Fruit fly (Drosophila melanogaster): ENCODE data around the gene Ugt301D1.
A peak's percentile ranks its signal among the peaks of the same experiment; 100 is the strongest.

Gene Ugt301D1

DNA sequence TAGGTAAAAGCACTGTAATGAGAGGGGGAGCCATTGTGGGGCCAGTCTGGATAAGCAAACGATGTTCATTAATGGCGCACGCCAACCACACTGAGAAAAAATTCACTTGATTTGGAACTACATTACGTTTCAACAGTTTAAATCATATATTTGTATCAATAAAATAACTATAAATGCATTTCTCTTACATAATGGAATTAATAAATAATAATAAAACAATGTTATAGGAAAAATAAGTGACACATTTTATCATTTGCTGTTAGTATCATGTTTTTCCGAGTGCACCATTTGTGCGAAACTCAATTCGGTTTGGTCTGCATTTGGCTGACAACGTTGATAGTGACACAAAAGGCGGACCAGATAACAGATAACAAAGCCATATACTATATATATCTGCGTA lies 39.4 kb downstream of the Ugt301D1 start (continued):
- no peak for TF ChIP-seq dsx (GFP tag; optimal IDR thresholded peaks at IDR 0.05; ENCODE audit: poor library complexity, severe bottlenecking)
- peak; percentile 4 for TF ChIP-seq CG10631 (GFP tag; optimal IDR thresholded peaks at IDR 0.05)
- peak; percentile 2 for TF ChIP-seq Sox14 (GFP tag; optimal IDR thresholded peaks at IDR 0.05)
- no peak for TF ChIP-seq svp (GFP tag)
- peak; percentile 79 for TF ChIP-seq CG32006 (GFP tag; optimal IDR thresholded peaks at IDR 0.05)
- no peak for TF ChIP-seq dac (GFP tag; optimal IDR thresholded peaks at IDR 0.05)
- no peak for TF ChIP-seq CG11762 (GFP tag; optimal IDR thresholded peaks at IDR 0.05; ENCODE audit: insufficient read depth)
- TF ChIP-seq Ets96B (tag; optimal IDR thresholded peaks at IDR 0.05), result no peak
- TF ChIP-seq CG3032 (tag; optimal IDR thresholded peaks at IDR 0.05), result no peak
- TF ChIP-seq topi (GFP tag; optimal IDR thresholded peaks at IDR 0.05), result no peak
- no peak for TF ChIP-seq CG11902 (GFP tag; optimal IDR thresholded peaks at IDR 0.05)
- TF ChIP-seq achi (GFP tag; optimal IDR thresholded peaks at IDR 0.05), result peak; percentile 22
- no peak for TF ChIP-seq CG7368 (GFP tag; optimal IDR thresholded peaks at IDR 0.05)
- TF ChIP-seq CG31627 (GFP tag; optimal IDR thresholded peaks at IDR 0.05), result no peak
- TF ChIP-seq Eip75B (GFP tag; optimal IDR thresholded peaks at IDR 0.05), result no peak

DNA sequence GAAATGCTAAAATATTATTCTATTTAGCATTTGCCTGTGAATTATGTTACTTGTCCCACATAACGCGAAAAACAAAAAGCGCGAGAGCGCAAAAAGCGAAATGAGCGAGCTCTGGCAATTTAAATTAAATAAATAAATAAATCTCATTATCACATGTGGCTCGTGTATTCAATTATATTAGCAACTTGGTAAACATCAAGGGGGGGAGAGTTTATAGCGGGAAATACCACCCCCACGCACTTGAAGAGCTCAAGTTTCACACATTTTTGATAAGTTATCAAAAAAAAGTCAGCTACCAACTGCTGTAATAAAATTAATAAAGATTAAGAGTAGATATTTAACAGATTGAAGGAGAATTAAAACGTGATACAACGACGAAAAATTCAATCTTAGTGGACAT lies 40.1 kb downstream of the Ugt301D1 start:
- TF ChIP-seq CG6792 (GFP tag; optimal IDR thresholded peaks at IDR 0.05) (no peak), vri (GFP tag; optimal IDR thresholded peaks at IDR 0.05) (peak; percentile 68), fkh (GFP tag; optimal IDR thresholded peaks at IDR 0.05) (peak; percentile 66), Eip78C (GFP tag) (peak; percentile 20), Smox (GFP tag; optimal IDR thresholded peaks at IDR 0.05) (no peak), net (GFP tag; optimal IDR thresholded peaks at IDR 0.05) (no peak)

DNA sequence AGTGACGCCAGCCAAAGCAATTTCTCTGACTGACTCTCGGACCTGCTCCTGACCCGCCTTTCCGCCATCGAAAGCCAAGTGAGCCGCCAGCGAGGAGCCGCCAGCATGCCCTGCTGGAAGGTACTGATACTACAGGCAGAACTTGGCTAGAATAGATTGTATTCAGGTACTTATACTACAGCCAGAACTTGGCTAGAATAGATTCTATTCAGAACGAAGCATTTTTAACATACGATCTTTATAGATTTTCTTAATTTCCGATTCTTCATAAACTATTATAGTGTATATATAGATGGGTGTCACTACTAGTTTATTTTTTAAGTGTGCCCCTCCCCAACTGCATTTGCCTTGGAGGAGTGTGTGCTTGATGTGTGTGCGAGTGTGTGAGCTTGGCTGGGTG lies 44.8 kb downstream of the Ugt301D1 start:
- TF ChIP-seq salr (GFP tag; optimal IDR thresholded peaks at IDR 0.05) (no peak), Met (GFP tag; optimal IDR thresholded peaks at IDR 0.05) (no peak), OdsH (GFP tag; optimal IDR thresholded peaks at IDR 0.05) (peak; percentile 0), CG4318 (GFP tag; optimal IDR thresholded peaks at IDR 0.05) (peak; percentile 5), dac (GFP tag; optimal IDR thresholded peaks at IDR 0.05) (no peak), Hr38 (GFP tag; optimal IDR thresholded peaks at IDR 0.05) (no peak), CG34406 (GFP tag; optimal IDR thresholded peaks at IDR 0.05) (no peak), CG8632 (GFP tag; optimal IDR thresholded peaks at IDR 0.05) (no peak), fd59A (GFP tag; optimal IDR thresholded peaks at IDR 0.05) (no peak), Hr4 (GFP tag; optimal IDR thresholded peaks at IDR 0.05) (peak; percentile 61), spab (GFP tag; optimal IDR thresholded peaks at IDR 0.05) (no peak), pdm3 (GFP tag; optimal IDR thresholded peaks at IDR 0.05) (peak; percentile 25), net (GFP tag; optimal IDR thresholded peaks at IDR 0.05) (peak; percentile 12), Eip78C (GFP tag) (peak; percentile 13), Blimp-1 (GFP tag; optimal IDR thresholded peaks at IDR 0.05) (no peak), acj6 (GFP tag; optimal IDR thresholded peaks at IDR 0.05) (no peak), CG8119 (GFP tag; IDR thresholded peaks at IDR 0.05) (peak; percentile 56; the same call in 1 of the 3 replicates), CG6854 (GFP tag; optimal IDR thresholded peaks at IDR 0.05) (no peak), esn (GFP tag; optimal IDR thresholded peaks at IDR 0.05) (no peak), CG16779 (tag; optimal IDR thresholded peaks at IDR 0.05) (no peak), CG6163 (GFP tag; IDR thresholded peaks at IDR 0.05) (peak; percentile 40; the same call in 1 of the 3 replicates), CG10669 (GFP tag; optimal IDR thresholded peaks at IDR 0.05) (no peak), CG15336 (GFP tag; IDR thresholded peaks at IDR 0.05) (peak; percentile 53), CG32006 (GFP tag; optimal IDR thresholded peaks at IDR 0.05) (peak; percentile 50), Eip93F (GFP tag; optimal IDR thresholded peaks at IDR 0.05) (no peak), Sox14 (GFP tag; optimal IDR thresholded peaks at IDR 0.05) (peak; percentile 2), CG3032 (tag; optimal IDR thresholded peaks at IDR 0.05) (no peak), topi (GFP tag; optimal IDR thresholded peaks at IDR 0.05) (no peak), CG3919 (GFP tag; optimal IDR thresholded peaks at IDR 0.05) (no peak), svp (GFP tag) (no peak), Eip75B (GFP tag; optimal IDR thresholded peaks at IDR 0.05) (no peak), fd85E (GFP tag; optimal IDR thresholded peaks at IDR 0.05) (no peak)
